Fruit fly (Drosophila melanogaster): ENCODE measurements around the gene crn.

The crn gene

dm6 chrX:2222181-2222790 is 27.5 kb downstream of the crn start, which contains the start of gene Vinc (continued):
- TF ChIP-seq ap (GFP tag; IDR thresholded peaks at IDR 0.05) (peak; percentile 67), otp (GFP tag; IDR thresholded peaks at IDR 0.05) (peak; percentile 64; the same call in 2 of the 3 replicates), sqz (GFP tag; optimal IDR thresholded peaks at IDR 0.05) (peak; percentile 82), CG33213 (GFP tag; optimal IDR thresholded peaks at IDR 0.05) (peak; percentile 68), NfI (GFP tag; optimal IDR thresholded peaks at IDR 0.05) (peak; percentile 83), CG15696 (tag; optimal IDR thresholded peaks at IDR 0.05) (peak; percentile 73), Fer2 (tag; optimal IDR thresholded peaks at IDR 0.05) (peak; percentile 87), scrt (GFP tag; optimal IDR thresholded peaks at IDR 0.05) (peak; percentile 87), her (GFP tag; optimal IDR thresholded peaks at IDR 0.05) (peak; percentile 80), CG4707 (GFP tag; optimal IDR thresholded peaks at IDR 0.05) (peak; percentile 100), CG9215 (GFP tag; IDR thresholded peaks at IDR 0.05) (peak; percentile 89), CG14860 (GFP tag; IDR thresholded peaks at IDR 0.05; ENCODE audit: partially characterized antibody) (0 out of 3 replicates have a peak, but pooled peaks have one; percentile 47), CG1602 (GFP tag; optimal IDR thresholded peaks at IDR 0.05) (peak; percentile 60), Sox100B (GFP tag; optimal IDR thresholded peaks at IDR 0.05) (no peak), slbo (GFP tag; IDR thresholded peaks at IDR 0.05) (peak; percentile 78), emc (GFP tag; optimal IDR thresholded peaks at IDR 0.05) (peak; percentile 70), sob (GFP tag; IDR thresholded peaks at IDR 0.05) (peak; percentile 82), wdn (GFP tag; IDR thresholded peaks at IDR 0.05) (peak; percentile 69; the same call in 1 of the 2 replicates), CG12071 (GFP tag; optimal IDR thresholded peaks at IDR 0.05) (peak; percentile 78), zfh1 (GFP tag; IDR thresholded peaks at IDR 0.05) (peak; percentile 85), CG17385 (GFP tag; optimal IDR thresholded peaks at IDR 0.05) (peak; percentile 96), stc (GFP tag; IDR thresholded peaks at IDR 0.05) (peak; percentile 83), CG13123 (GFP tag; optimal IDR thresholded peaks at IDR 0.05) (peak; percentile 49), al (GFP tag; IDR thresholded peaks at IDR 0.05) (peak; percentile 66), Bdp1 (GFP tag; optimal IDR thresholded peaks at IDR 0.05) (peak; percentile 51), inv (GFP tag; IDR thresholded peaks at IDR 0.05; ENCODE audit: partially characterized antibody) (no peak), CG4424 (GFP tag; optimal IDR thresholded peaks at IDR 0.05) (peak; percentile 89), Six4 (GFP tag; optimal IDR thresholded peaks at IDR 0.05) (peak; percentile 81), amos (GFP tag; IDR thresholded peaks at IDR 0.05; ENCODE audit: partially characterized antibody) (peak; percentile 55; the same call in 1 of the 2 replicates), tap (tag; optimal IDR thresholded peaks at IDR 0.05) (peak; percentile 82), CG4617 (GFP tag; optimal IDR thresholded peaks at IDR 0.05; ENCODE audit: borderline replicate concordance) (peak; percentile 14), gem (tag; optimal IDR thresholded peaks at IDR 0.05) (no peak), Hr3 (GFP tag; optimal IDR thresholded peaks at IDR 0.05) (peak; percentile 62), CG17359 (tag; optimal IDR thresholded peaks at IDR 0.05) (peak; percentile 90), CG11398 (GFP tag; optimal IDR thresholded peaks at IDR 0.05) (peak; percentile 64), CG15073 (GFP tag; optimal IDR thresholded peaks at IDR 0.05) (no peak), CG7271 (tag; optimal IDR thresholded peaks at IDR 0.05) (no peak), D19B (GFP tag; optimal IDR thresholded peaks at IDR 0.05) (peak; percentile 84), dmrt11E (tag; optimal IDR thresholded peaks at IDR 0.05) (peak; percentile 51), CG2889 (GFP tag; IDR thresholded peaks at IDR 0.05) (peak; percentile 59; the same call in 2 of the 3 replicates), toy (GFP tag; IDR thresholded peaks at IDR 0.05) (no peak; the same call in 1 of the 2 replicates), CG3726 (GFP tag; IDR thresholded peaks at IDR 0.05) (no peak), MBD-R2 (GFP tag; IDR thresholded peaks at IDR 0.05) (peak; percentile 64; the same call in 1 of the 2 replicates), zf30C (GFP tag; optimal IDR thresholded peaks at IDR 0.05) (no peak), CG9727 (GFP tag; optimal IDR thresholded peaks at IDR 0.05) (peak; percentile 83), tin (GFP tag; optimal IDR thresholded peaks at IDR 0.05) (peak; percentile 85), CG17829 (tag; optimal IDR thresholded peaks at IDR 0.05) (peak; percentile 89), CG12744 (GFP tag; optimal IDR thresholded peaks at IDR 0.05) (no peak), ase (GFP tag; IDR thresholded peaks at IDR 0.05) (0 out of 3 replicates have a peak, but pooled peaks have one; percentile 55), Ravus (GFP tag; IDR thresholded peaks at IDR 0.05) (peak; percentile 50)
